Worm (Caenorhabditis elegans): Measurements from ENCODE around the gene T05C12.11.

T05C12.11 gene

DNA sequence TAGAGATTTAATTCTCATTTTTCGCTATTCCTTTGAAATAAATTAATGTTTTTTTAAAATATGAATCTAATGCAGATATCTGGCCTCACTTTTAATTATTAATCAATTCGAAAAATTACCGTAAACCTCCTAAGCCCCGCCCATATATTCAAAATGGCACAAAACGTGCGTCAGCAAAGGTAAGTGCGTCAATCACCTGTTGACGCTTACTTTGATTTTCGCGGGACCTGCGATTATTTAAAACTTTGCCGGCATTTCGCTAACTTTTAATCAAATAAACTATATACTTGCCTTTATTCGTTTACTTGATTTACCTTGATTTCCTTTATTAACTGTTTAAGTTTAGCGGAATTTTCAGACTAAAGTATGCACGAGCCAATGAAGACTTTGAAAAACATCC, 12.3 kb downstream of the T05C12.11 start, which contains the start of gene pch-2 (continued):
- no peak for TF ChIP-seq Y56A3A.18 (GFP tag; IDR thresholded peaks at IDR 0.05)
- TF ChIP-seq ceh-58 (GFP tag; IDR thresholded peaks at IDR 0.05), result no peak
- no peak for TF ChIP-seq Y95B8A.8 (GFP tag; IDR thresholded peaks at IDR 0.05)
- TF ChIP-seq bed-2 (GFP tag; IDR thresholded peaks at IDR 0.05), result no peak
- no peak for TF ChIP-seq ets-4 (GFP tag; optimal IDR thresholded peaks at IDR 0.05)
- TF ChIP-seq pbrm-1 (GFP tag; IDR thresholded peaks at IDR 0.05), result no peak
- no peak for TF ChIP-seq chd-7 (tag; optimal IDR thresholded peaks at IDR 0.05)
- TF ChIP-seq let-526 (GFP tag; IDR thresholded peaks at IDR 0.05), result no peak
- no peak for TF ChIP-seq akir-1 (GFP tag; optimal IDR thresholded peaks at IDR 0.05)
- no peak for TF ChIP-seq nhr-90 (tag; optimal IDR thresholded peaks at IDR 0.05)
- no peak for TF ChIP-seq zim-3 (tag; optimal IDR thresholded peaks at IDR 0.05)
- no peak for TF ChIP-seq sea-2 (GFP tag; IDR thresholded peaks at IDR 0.05)
- no peak for TF ChIP-seq F52B5.7 (tag; optimal IDR thresholded peaks at IDR 0.05)
- TF ChIP-seq ztf-26 (tag; optimal IDR thresholded peaks at IDR 0.05), result no peak
- TF ChIP-seq nfyb-1 (GFP tag; IDR thresholded peaks at IDR 0.05), result no peak
- no peak for TF ChIP-seq ccch-3 (GFP tag; optimal IDR thresholded peaks at IDR 0.05)
- peak; percentile 40; the same call in 1 of the 2 replicates for TF ChIP-seq D2030.7 (GFP tag; IDR thresholded peaks at IDR 0.05)
- TF ChIP-seq ztf-18 (tag; optimal IDR thresholded peaks at IDR 0.05), result peak; percentile 92
- TF ChIP-seq dpff-1 (tag; optimal IDR thresholded peaks at IDR 0.05), result no peak
- TF ChIP-seq ama-1 (optimal IDR thresholded peaks at IDR 0.05), result no peak
- TF ChIP-seq ama-1 (GFP tag; optimal IDR thresholded peaks at IDR 0.05), result no peak
- no peak for TF ChIP-seq rec-8 (tag; optimal IDR thresholded peaks at IDR 0.05)
- TF ChIP-seq nhr-27 (tag; optimal IDR thresholded peaks at IDR 0.05), result no peak
- no peak for TF ChIP-seq pha-4 (tag; optimal IDR thresholded peaks at IDR 0.05)
- TF ChIP-seq nfya-1 (tag; optimal IDR thresholded peaks at IDR 0.05; ENCODE audit: borderline replicate concordance, insufficient read depth), result no peak
- TF ChIP-seq ztf-28 (GFP tag; IDR thresholded peaks at IDR 0.05), result no peak
- TF ChIP-seq hlh-12 (tag; optimal IDR thresholded peaks at IDR 0.05), result no peak
- TF ChIP-seq him-1 (tag; optimal IDR thresholded peaks at IDR 0.05), result no peak
- no peak for TF ChIP-seq bed-1 (GFP tag; IDR thresholded peaks at IDR 0.05)
- peak; percentile 69 for TF ChIP-seq attf-5 (GFP tag; optimal IDR thresholded peaks at IDR 0.05)
- TF ChIP-seq ztf-6 (GFP tag; IDR thresholded peaks at IDR 0.05), result no peak
- no peak for TF ChIP-seq egl-18 (GFP tag; IDR thresholded peaks at IDR 0.05)
- TF ChIP-seq C06A6.2 (GFP tag; conservative IDR thresholded peaks at IDR 0.05), result no peak
- peak; percentile 58 for TF ChIP-seq dpl-1 (GFP tag; optimal IDR thresholded peaks at IDR 0.05)
- no peak for TF ChIP-seq F39B2.1 (GFP tag; IDR thresholded peaks at IDR 0.05)
- no peak for TF ChIP-seq F57C9.4 (tag; optimal IDR thresholded peaks at IDR 0.05)
- TF ChIP-seq T26A5.8 (tag; optimal IDR thresholded peaks at IDR 0.05), result no peak
- no peak for TF ChIP-seq B0035.1 (tag; optimal IDR thresholded peaks at IDR 0.05)
- no peak for TF ChIP-seq Y67H2A.10 (GFP tag; conservative IDR thresholded peaks at IDR 0.05)
- TF ChIP-seq nhr-120 (GFP tag; IDR thresholded peaks at IDR 0.05), result no peak
- TF ChIP-seq ceh-100 (GFP tag; IDR thresholded peaks at IDR 0.05), result no peak
- TF ChIP-seq rpc-1 (optimal IDR thresholded peaks at IDR 0.05), result no peak
- no peak for TF ChIP-seq rpc-1 (tag; optimal IDR thresholded peaks at IDR 0.05)
- no peak for TF ChIP-seq lin-26 (GFP tag; IDR thresholded peaks at IDR 0.05)
- TF ChIP-seq die-1 (tag; optimal IDR thresholded peaks at IDR 0.05), result no peak
- no peak for TF ChIP-seq snpc-4 (GFP tag; optimal IDR thresholded peaks at IDR 0.05)
- peak in 1 of 4 experiments; percentile 50 for TF ChIP-seq snpc-4 (tag; optimal IDR thresholded peaks at IDR 0.05)
- no peak for TF ChIP-seq egl-44 (GFP tag; IDR thresholded peaks at IDR 0.05)
- TF ChIP-seq madf-10 (tag; optimal IDR thresholded peaks at IDR 0.05), result no peak
- no peak for TF ChIP-seq ceh-27 (GFP tag; optimal IDR thresholded peaks at IDR 0.05)
- TF ChIP-seq lin-35 (GFP tag; optimal IDR thresholded peaks at IDR 0.05), result peak in 1 of 3 experiments; percentile 14
- peak; percentile 51 for TF ChIP-seq lsl-1 (GFP tag; optimal IDR thresholded peaks at IDR 0.05)
